Worm (Caenorhabditis elegans) whole organism, L4/young adult: ENCODE measurements around the gene F11A5.5.

Source experiments
- dao-5 ChIP-seq: sonication (generic microtip); optimal IDR thresholded peaks from 2 replicates; lab custom pipeline; 2016; ENCODE audit warnings: missing genotype, missing genetic modification characterization, moderate library complexity, missing compliant biosample characterization
- him-1 ChIP-seq: sonication (generic microtip); optimal IDR thresholded peaks from 2 replicates; lab custom pipeline; 2016; ENCODE audit warnings: missing genotype, missing genetic modification reagents, missing genetic modification characterization, missing compliant biosample characterization

DNA sequence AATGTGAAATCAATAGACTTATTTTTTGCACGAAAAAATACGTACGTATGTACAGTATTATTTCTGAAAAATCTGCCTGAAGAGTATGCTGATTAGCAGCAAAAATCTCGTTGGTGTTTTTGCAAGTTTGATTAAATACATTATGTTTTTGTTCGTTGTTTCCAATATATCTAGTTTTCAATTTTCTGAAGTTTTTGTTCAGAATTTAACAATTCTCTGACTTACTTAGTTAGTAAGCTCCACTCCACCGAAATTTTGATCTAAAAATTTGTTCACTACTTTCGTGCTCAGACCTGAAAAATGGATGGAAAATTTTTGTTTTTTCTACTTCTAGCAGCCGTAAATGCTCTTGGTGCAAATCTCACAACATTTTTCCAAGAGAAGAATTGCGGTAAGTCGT, 6.8 kb downstream of the F11A5.5 start, which contains the start of gene irld-26:
- TF ChIP-seq him-1 (tag; lab: Kevin White, UChicago) (no peak), dao-5 (no peak)
